Fruit fly (Drosophila melanogaster) whole organism, embryonic: ENCODE results near the gene dj-1beta.
A peak's percentile ranks its signal among the peaks of the same experiment; 100 is the strongest.

Experiments
- Ada2b ChIP-seq: fragments of 200-800 bp; sonication (Bioruptor generic); IDR thresholded peaks from 2 replicates; pipeline ENCODE4 v1.3.6; 2022; ENCODE audit warnings: missing biosample characterization, missing genetic modification characterization
- Aef1 ChIP-seq: fragments of 200-800 bp; sonication (Bioruptor generic); IDR thresholded peaks from 3 replicates; pipeline ENCODE4 v1.3.6; 2022; ENCODE audit warnings: missing biosample characterization, missing genetic modification characterization
- Atf6 ChIP-seq: fragments of 200-800 bp; sonication (Bioruptor generic); IDR thresholded peaks from 2 replicates; pipeline ENCODE4 v1.3.6; 2022; ENCODE audit warnings: missing biosample characterization, missing genetic modification characterization
- Bdp1 ChIP-seq: fragments of 200-800 bp; sonication (Bioruptor generic); optimal IDR thresholded peaks from 3 replicates; lab custom pipeline; 2016; ENCODE audit warnings: missing biosample characterization, missing genetic modification characterization
- Bteb2 ChIP-seq: fragments of 200-800 bp; sonication (Bioruptor generic); optimal IDR thresholded peaks from 2 replicates; lab custom pipeline; 2016; ENCODE audit warnings: missing biosample characterization, missing genetic modification characterization
- CG10147 ChIP-seq: fragments of 200-800 bp; sonication (Bioruptor generic); optimal IDR thresholded peaks from 2 replicates; lab custom pipeline; 2019; ENCODE audit warnings: missing biosample characterization, mild to moderate bottlenecking, missing genetic modification characterization, moderate library complexity
- CG11695 ChIP-seq: fragments of 200-800 bp; sonication (Bioruptor generic); IDR thresholded peaks from 3 replicates; pipeline ENCODE4 v1.3.6; 2022; ENCODE audit warnings: missing biosample characterization, missing genetic modification characterization
- CG13424 ChIP-seq: fragments of 200-800 bp; sonication (Bioruptor generic); optimal IDR thresholded peaks from 2 replicates; lab custom pipeline; 2019; ENCODE audit warnings: missing biosample characterization, mild to moderate bottlenecking, missing genetic modification characterization, moderate library complexity
- CG13624 ChIP-seq: fragments of 200-800 bp; sonication (Bioruptor generic); optimal IDR thresholded peaks from 2 replicates; lab custom pipeline; 2016; ENCODE audit warnings: missing biosample characterization, missing genetic modification characterization
- CG16863 ChIP-seq: fragments of 200-800 bp; sonication (Bioruptor generic); optimal IDR thresholded peaks from 3 replicates; lab custom pipeline; 2016; ENCODE audit warnings: missing biosample characterization, missing genetic modification characterization
- CG17186 ChIP-seq: fragments of 200-800 bp; sonication (Bioruptor generic); optimal IDR thresholded peaks from 3 replicates; lab custom pipeline; 2017; ENCODE audit warnings: missing biosample characterization, missing genetic modification reagents, missing genetic modification characterization
- CG17359 ChIP-seq: fragments of 200-800 bp; sonication (Bioruptor generic); optimal IDR thresholded peaks from 3 replicates; lab custom pipeline; 2018; ENCODE audit warnings: missing biosample characterization, mild to moderate bottlenecking, missing genetic modification characterization, moderate library complexity
- CG17385 ChIP-seq: fragments of 200-800 bp; sonication (Bioruptor generic); optimal IDR thresholded peaks from 3 replicates; lab custom pipeline; 2018; ENCODE audit warnings: missing biosample characterization, mild to moderate bottlenecking, missing genetic modification characterization
- CG17568 ChIP-seq: fragments of 200-800 bp; sonication (Bioruptor generic); optimal IDR thresholded peaks from 2 replicates; lab custom pipeline; 2018; ENCODE audit warnings: missing biosample characterization, mild to moderate bottlenecking, missing genetic modification characterization, moderate library complexity
- CG18011 ChIP-seq: fragments of 200-800 bp; sonication (Bioruptor generic); optimal IDR thresholded peaks from 2 replicates; lab custom pipeline; 2017; ENCODE audit warnings: missing biosample characterization, missing genetic modification characterization, mild to moderate bottlenecking, moderate library complexity, missing genotype
- CG18764 ChIP-seq: fragments of 200-800 bp; sonication (Bioruptor generic); optimal IDR thresholded peaks from 3 replicates; lab custom pipeline; 2016; ENCODE audit warnings: missing biosample characterization, missing genetic modification characterization
- CG2116 ChIP-seq: fragments of 200-800 bp; sonication (Bioruptor generic); optimal IDR thresholded peaks from 3 replicates; lab custom pipeline; 2018; ENCODE audit warnings: missing biosample characterization, mild to moderate bottlenecking, missing genetic modification characterization
- CG2129 ChIP-seq: fragments of 200-800 bp; sonication (Bioruptor generic); IDR thresholded peaks from 2 replicates; pipeline ENCODE4 v1.3.6; 2022; ENCODE audit warnings: missing biosample characterization, missing genetic modification characterization; ENCODE audit not compliant: partially characterized antibody
- CG30431 ChIP-seq: fragments of 200-800 bp; sonication (Bioruptor generic); optimal IDR thresholded peaks from 2 replicates; lab custom pipeline; 2017; ENCODE audit warnings: missing biosample characterization, missing genetic modification characterization
- CG3163 ChIP-seq: fragments of 200-800 bp; sonication (Bioruptor generic); optimal IDR thresholded peaks from 3 replicates; lab custom pipeline; 2016; ENCODE audit warnings: missing biosample characterization, missing genetic modification characterization
- CG32767 ChIP-seq: fragments of 200-800 bp; sonication (Bioruptor generic); IDR thresholded peaks from 2 replicates; pipeline ENCODE4 v1.3.6; 2022; ENCODE audit warnings: missing biosample characterization, missing genetic modification characterization
- CG3281 ChIP-seq: fragments of 200-800 bp; sonication (Bioruptor generic); optimal IDR thresholded peaks from 3 replicates; lab custom pipeline; 2017; ENCODE audit warnings: missing biosample characterization, mild to moderate bottlenecking, missing genetic modification characterization
- CG34422 ChIP-seq: fragments of 200-800 bp; sonication (Bioruptor generic); IDR thresholded peaks from 3 replicates; pipeline ENCODE4 v1.3.6; 2022; ENCODE audit warnings: missing biosample characterization, missing genetic modification characterization
- CG4854 ChIP-seq: fragments of 200-800 bp; sonication (Bioruptor generic); optimal IDR thresholded peaks from 2 replicates; lab custom pipeline; 2016; ENCODE audit warnings: missing biosample characterization, missing genetic modification characterization, inconsistent platforms
- CG6175 ChIP-seq: fragments of 200-800 bp; sonication (Bioruptor generic); IDR thresholded peaks from 3 replicates; pipeline ENCODE4 v1.3.6; 2022; ENCODE audit warnings: missing biosample characterization, missing genetic modification characterization
- CG7839 ChIP-seq: fragments of 200-800 bp; sonication (Bioruptor generic); optimal IDR thresholded peaks from 3 replicates; lab custom pipeline; 2018; ENCODE audit warnings: missing biosample characterization, mild to moderate bottlenecking, missing genetic modification characterization, moderate library complexity
- CG8281 ChIP-seq: fragments of 200-800 bp; sonication (Bioruptor generic); optimal IDR thresholded peaks from 2 replicates; lab custom pipeline; 2018; ENCODE audit warnings: missing biosample characterization, mild to moderate bottlenecking, missing genetic modification characterization, moderate library complexity
- CG9215 ChIP-seq: fragments of 200-800 bp; sonication (Bioruptor generic); IDR thresholded peaks from 2 replicates; pipeline ENCODE4 v1.3.6; 2022; ENCODE audit warnings: missing biosample characterization, missing genetic modification characterization
- CG9876 ChIP-seq: fragments of 200-800 bp; sonication (Bioruptor generic); optimal IDR thresholded peaks from 2 replicates; lab custom pipeline; 2016; ENCODE audit warnings: missing biosample characterization, missing genetic modification characterization
- Dad ChIP-seq: fragments of 200-800 bp; sonication (Bioruptor generic); optimal IDR thresholded peaks from 3 replicates; lab custom pipeline; 2016; ENCODE audit warnings: missing biosample characterization, missing genetic modification characterization
- Hsf ChIP-seq: fragments of 200-800 bp; sonication (Bioruptor generic); optimal IDR thresholded peaks from 3 replicates; lab custom pipeline; 2016; ENCODE audit warnings: missing biosample characterization, missing genetic modification characterization
- Kr ChIP-seq: fragments of 200-800 bp; sonication (Bioruptor generic); optimal IDR thresholded peaks from 2 replicates; lab custom pipeline; 2017; ENCODE audit warnings: missing biosample characterization, mild to moderate bottlenecking, missing genetic modification characterization
- NfI ChIP-seq: fragments of 200-800 bp; sonication (Bioruptor generic); optimal IDR thresholded peaks from 3 replicates; lab custom pipeline; 2018; ENCODE audit warnings: missing biosample characterization, mild to moderate bottlenecking, missing genetic modification characterization, moderate library complexity
- Pdp1 ChIP-seq, 2 experiments: fragments of 200-800 bp; sonication (Bioruptor generic); optimal IDR thresholded peaks; 3 replicates each; lab custom pipeline; 2016; ENCODE audit warnings: missing biosample characterization in 2 of 2, missing genetic modification characterization in 2 of 2, mild to moderate bottlenecking in 1 of 2, moderate library complexity in 1 of 2
- al ChIP-seq: fragments of 200-800 bp; sonication (Bioruptor generic); IDR thresholded peaks from 2 replicates; pipeline ENCODE4 v1.3.6; 2022; ENCODE audit warnings: missing biosample characterization, missing genetic modification characterization
- ap ChIP-seq: fragments of 200-800 bp; sonication (Bioruptor generic); IDR thresholded peaks from 2 replicates; pipeline ENCODE4 v1.3.6; 2022; ENCODE audit warnings: missing biosample characterization, missing genetic modification characterization
- bbx ChIP-seq: fragments of 200-800 bp; sonication (Bioruptor generic); IDR thresholded peaks from 2 replicates; pipeline ENCODE4 v1.3.6; 2022; ENCODE audit warnings: missing biosample characterization, missing genetic modification characterization; ENCODE audit not compliant: partially characterized antibody
- bcd ChIP-seq: fragments of 200-800 bp; sonication (Bioruptor generic); optimal IDR thresholded peaks from 2 replicates; lab custom pipeline; 2017; ENCODE audit warnings: missing biosample characterization, mild to moderate bottlenecking, missing genetic modification characterization
- chif ChIP-seq, 2 experiments: fragments of 200-800 bp; sonication (Bioruptor generic); optimal IDR thresholded peaks; 3 replicates each; lab custom pipeline; 2016; ENCODE audit warnings: missing biosample characterization in 2 of 2, missing genetic modification characterization in 2 of 2
- ci ChIP-seq: fragments of 200-800 bp; sonication (Bioruptor generic); IDR thresholded peaks from 3 replicates; pipeline ENCODE4 v1.3.6; 2022; ENCODE audit warnings: missing biosample characterization, missing genetic modification characterization
- cwo ChIP-seq: fragments of 200-800 bp; sonication (Bioruptor generic); optimal IDR thresholded peaks from 3 replicates; lab custom pipeline; 2017; ENCODE audit warnings: missing biosample characterization, missing genetic modification characterization, mild to moderate bottlenecking, moderate library complexity, missing genetic modification reagents
- dati ChIP-seq: fragments of 200-800 bp; sonication (Bioruptor generic); IDR thresholded peaks from 2 replicates; pipeline ENCODE4 v1.3.6; 2022; ENCODE audit warnings: missing biosample characterization, missing genetic modification characterization
- dmrt11E ChIP-seq: fragments of 200-800 bp; sonication (Bioruptor generic); optimal IDR thresholded peaks from 3 replicates; lab custom pipeline; 2018; ENCODE audit warnings: missing biosample characterization, mild to moderate bottlenecking, missing genetic modification characterization, moderate library complexity
- emc ChIP-seq: fragments of 200-800 bp; sonication (Bioruptor generic); optimal IDR thresholded peaks from 2 replicates; lab custom pipeline; 2016; ENCODE audit warnings: missing biosample characterization, missing genetic modification characterization
- ind ChIP-seq: fragments of 200-800 bp; sonication (Bioruptor generic); optimal IDR thresholded peaks from 3 replicates; lab custom pipeline; 2016; ENCODE audit warnings: missing biosample characterization, missing genetic modification characterization
- jigr1 ChIP-seq: fragments of 200-800 bp; sonication (Bioruptor generic); IDR thresholded peaks from 3 replicates; pipeline ENCODE4 v1.3.6; 2022; ENCODE audit warnings: missing biosample characterization, missing genetic modification characterization
- lilli ChIP-seq: fragments of 200-800 bp; sonication (Bioruptor generic); optimal IDR thresholded peaks from 3 replicates; lab custom pipeline; 2016; ENCODE audit warnings: missing biosample characterization, missing genetic modification characterization
- pnt ChIP-seq: fragments of 200-800 bp; sonication (Bioruptor generic); optimal IDR thresholded peaks from 3 replicates; lab custom pipeline; 2016; ENCODE audit warnings: missing biosample characterization, missing genetic modification characterization
- ranshi ChIP-seq: fragments of 200-800 bp; sonication (Bioruptor generic); IDR thresholded peaks from 2 replicates; pipeline ENCODE4 v1.3.6; 2022; ENCODE audit warnings: missing biosample characterization, missing genetic modification characterization
- wek ChIP-seq: fragments of 200-800 bp; sonication (Bioruptor generic); optimal IDR thresholded peaks from 3 replicates; lab custom pipeline; 2018; ENCODE audit warnings: missing biosample characterization, mild to moderate bottlenecking, missing genetic modification characterization, moderate library complexity
- zfh1 ChIP-seq: fragments of 200-800 bp; sonication (Bioruptor generic); IDR thresholded peaks from 3 replicates; pipeline ENCODE4 v1.3.6; 2022; ENCODE audit warnings: missing biosample characterization, missing genetic modification characterization

dj-1beta gene

dm6 chr3R:30796715-30797114 is 10.2 kb upstream of the dj-1beta start:
- TF ChIP-seq CG4854 (GFP tag; lab: Kevin White, UChicago) (no peak), zfh1 (GFP tag; lab: Robert Waterston, UW) (peak; percentile 81), ind (GFP tag; lab: Kevin White, UChicago) (peak; percentile 61), pnt (peak; percentile 42), ap (GFP tag; lab: Robert Waterston, UW) (peak; percentile 56), Aef1 (GFP tag; lab: Robert Waterston, UW) (peak; percentile 78), CG11695 (GFP tag; lab: Robert Waterston, UW) (peak; percentile 67; the same call in 2 of the 3 replicates), CG2129 (GFP tag; lab: Robert Waterston, UW) (no peak), al (GFP tag; lab: Robert Waterston, UW) (peak; percentile 74), Kr (GFP tag; lab: Kevin White, UChicago) (no peak), Hsf (GFP tag; lab: Kevin White, UChicago) (peak; percentile 63), CG16863 (GFP tag; lab: Kevin White, UChicago) (peak; percentile 50), lilli (GFP tag; lab: Kevin White, UChicago) (peak; percentile 71), Ada2b (GFP tag; lab: Robert Waterston, UW) (peak; percentile 75), dati (GFP tag; lab: Robert Waterston, UW) (no peak), CG10147 (peak; percentile 10), CG7839 (peak; percentile 70), Pdp1 (GFP tag; optimal IDR thresholded peaks at IDR 0.05; lab: Kevin White, UChicago) (peak; percentile 38 to 50), bcd (GFP tag; lab: Kevin White, UChicago) (peak; percentile 46), jigr1 (GFP tag; lab: Robert Waterston, UW) (0 out of 3 replicates have a peak, but pooled peaks have one; percentile 32), CG17568 (GFP tag; lab: Kevin White, UChicago) (no peak), emc (GFP tag; lab: Kevin White, UChicago) (peak; percentile 36), CG9215 (GFP tag; lab: Robert Waterston, UW) (peak; percentile 65), CG32767 (peak; percentile 59; the same call in 1 of the 2 replicates), CG2116 (GFP tag; lab: Kevin White, UChicago) (no peak), Bdp1 (GFP tag; lab: Kevin White, UChicago) (no peak), CG18764 (GFP tag; lab: Kevin White, UChicago) (no peak), ci (GFP tag; lab: Robert Waterston, UW) (peak; percentile 90), wek (peak; percentile 52), CG34422 (peak; percentile 86), CG13624 (GFP tag; lab: Kevin White, UChicago) (peak; percentile 61), Atf6 (GFP tag; lab: Robert Waterston, UW) (peak; percentile 84), cwo (GFP tag; lab: Kevin White, UChicago) (peak; percentile 36), CG17186 (GFP tag; lab: Kevin White, UChicago) (no peak), CG3163 (GFP tag; lab: Kevin White, UChicago) (peak; percentile 44), ranshi (peak; percentile 75; the same call in 1 of the 2 replicates), CG8281 (tag; lab: Kevin White, UChicago) (peak; percentile 6), CG9876 (peak; percentile 8), CG6175 (GFP tag; lab: Robert Waterston, UW) (peak; percentile 76; the same call in 2 of the 3 replicates), dmrt11E (tag; lab: Kevin White, UChicago) (peak; percentile 45), bbx (GFP tag; lab: Robert Waterston, UW) (no peak), CG13424 (tag; lab: Kevin White, UChicago) (peak; percentile 51), CG3281 (GFP tag; lab: Kevin White, UChicago) (peak; percentile 43), CG18011 (no peak), chif (GFP tag; optimal IDR thresholded peaks at IDR 0.05; lab: Kevin White, UChicago) (peak; percentile 41 to 59), CG17359 (tag; lab: Kevin White, UChicago) (peak; percentile 39), NfI (GFP tag; lab: Kevin White, UChicago) (peak; percentile 73), Bteb2 (GFP tag; lab: Kevin White, UChicago) (peak; percentile 31), Dad (GFP tag; lab: Kevin White, UChicago) (no peak), CG17385 (GFP tag; lab: Kevin White, UChicago) (peak; percentile 43), CG30431 (GFP tag; lab: Kevin White, UChicago) (peak; percentile 44)
